Worm (Caenorhabditis elegans) whole organism, midembryonic: Measurements from ENCODE around the gene rpl-35.

ENCODE experiments used
- T22C8.4 ChIP-seq: fragments of 200-800 bp; sonication (Bioruptor generic); IDR thresholded peaks from 2 replicates; pipeline ENCODE4 v1.3.6; 2022; ENCODE audit warnings: missing genetic modification characterization, missing compliant biosample characterization
- ztf-29 ChIP-seq: fragments of 200-800 bp; sonication (Bioruptor generic); IDR thresholded peaks from 2 replicates; pipeline ENCODE4 v1.3.6; 2022; ENCODE audit warnings: missing genetic modification reagents, missing genetic modification characterization, missing compliant biosample characterization

DNA sequence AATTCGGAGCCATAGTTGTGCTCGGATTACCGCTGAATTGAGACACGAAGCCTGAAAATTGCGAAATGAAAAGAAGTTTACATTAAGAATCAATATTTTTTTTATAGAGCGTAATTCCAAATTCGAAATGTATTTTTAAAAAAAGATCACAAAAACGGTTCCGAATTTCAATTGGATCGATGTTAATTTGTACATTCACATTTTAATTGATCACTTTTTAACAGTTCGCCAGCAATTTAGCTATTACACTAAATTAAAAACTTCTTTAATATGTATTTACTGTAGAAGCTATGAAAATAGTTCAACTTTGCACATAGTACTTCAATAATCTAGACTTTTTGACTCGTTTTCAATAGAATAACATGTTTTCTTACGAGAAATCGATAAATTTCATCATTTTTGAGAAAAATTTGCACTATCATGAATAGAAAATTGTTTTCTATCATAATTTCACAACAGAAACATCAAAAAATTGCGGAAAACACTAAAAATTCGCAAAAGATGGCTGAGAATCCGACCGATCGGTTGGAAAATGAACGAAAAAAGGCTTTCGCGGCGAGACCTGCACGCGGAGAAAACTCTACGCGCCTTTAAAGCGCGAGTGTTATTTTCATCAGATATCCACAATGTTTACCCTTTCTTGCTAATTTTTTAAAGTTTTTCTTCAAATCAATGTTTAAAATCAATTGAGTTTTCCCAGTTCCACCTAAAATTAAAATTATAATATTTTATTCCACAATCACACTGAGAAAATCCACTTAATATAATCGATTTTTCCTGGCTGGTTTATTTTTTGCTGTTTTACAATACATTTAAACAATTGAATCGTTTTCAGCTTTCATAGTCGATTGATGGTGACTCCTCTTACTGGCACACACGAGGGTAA is 26.1 kb upstream of the rpl-35 start, which contains the start of the genes egl-45 and kcmf-1:
- no peak for TF ChIP-seq T22C8.4 (GFP tag; lab: Robert Waterston, UW)
- TF ChIP-seq ztf-29 (GFP tag; lab: Robert Waterston, UW), result no peak
